Fruit fly (Drosophila melanogaster): ENCODE data around the gene CG7573.

Gene CG7573

dm6 chr3L:11322148-11323093 is 10.9 kb downstream of the CG7573 start (continued):
- TF ChIP-seq CG14860 (GFP tag; IDR thresholded peaks at IDR 0.05; ENCODE audit: partially characterized antibody) (no peak), twi (tag; optimal IDR thresholded peaks at IDR 0.05) (no peak), Opbp (GFP tag; IDR thresholded peaks at IDR 0.05; ENCODE audit: partially characterized antibody) (no peak), trem (tag; optimal IDR thresholded peaks at IDR 0.05) (no peak), NC2β (GFP tag; optimal IDR thresholded peaks at IDR 0.05) (no peak), Deaf1 (tag; optimal IDR thresholded peaks at IDR 0.05) (no peak), Xbp1 (GFP tag; optimal IDR thresholded peaks at IDR 0.05) (no peak), Hsf (GFP tag; optimal IDR thresholded peaks at IDR 0.05) (no peak), CG7357 (GFP tag; IDR thresholded peaks at IDR 0.05) (no peak), Side (GFP tag; optimal IDR thresholded peaks at IDR 0.05) (no peak), Meics (GFP tag; optimal IDR thresholded peaks at IDR 0.05) (peak; percentile 5), oc (tag; optimal IDR thresholded peaks at IDR 0.05) (no peak), CG31388 (GFP tag; optimal IDR thresholded peaks at IDR 0.05) (no peak), nerfin-2 (GFP tag; IDR thresholded peaks at IDR 0.05; ENCODE audit: partially characterized antibody) (no peak), Sry-δ (GFP tag; optimal IDR thresholded peaks at IDR 0.05) (no peak), inv (GFP tag; IDR thresholded peaks at IDR 0.05; ENCODE audit: partially characterized antibody) (no peak), gsb-n (tag; optimal IDR thresholded peaks at IDR 0.05) (no peak), CG18599 (GFP tag; optimal IDR thresholded peaks at IDR 0.05) (peak; percentile 41), CG12219 (GFP tag; optimal IDR thresholded peaks at IDR 0.05) (no peak), CG8478 (optimal IDR thresholded peaks at IDR 0.05) (no peak), Dbx (GFP tag; IDR thresholded peaks at IDR 0.05) (no peak), dimm (GFP tag; IDR thresholded peaks at IDR 0.05) (no peak), lbe (GFP tag; optimal IDR thresholded peaks at IDR 0.05) (no peak), HLH3B (GFP tag; IDR thresholded peaks at IDR 0.05) (no peak), CG2120 (GFP tag; optimal IDR thresholded peaks at IDR 0.05) (peak; percentile 61), CG6175 (GFP tag; IDR thresholded peaks at IDR 0.05) (peak; percentile 40; the same call in 2 of the 3 replicates), Poxn (GFP tag; IDR thresholded peaks at IDR 0.05) (no peak), zfh2 (GFP tag; optimal IDR thresholded peaks at IDR 0.05) (peak; percentile 28), ATbp (GFP tag; optimal IDR thresholded peaks at IDR 0.05) (no peak), CG10209 (GFP tag; optimal IDR thresholded peaks at IDR 0.05) (peak; percentile 9), grau (tag; optimal IDR thresholded peaks at IDR 0.05) (peak; percentile 86), Nf-YB (GFP tag; optimal IDR thresholded peaks at IDR 0.05) (no peak), CG7556 (GFP tag; optimal IDR thresholded peaks at IDR 0.05) (peak; percentile 29), HLH4C (GFP tag; IDR thresholded peaks at IDR 0.05; ENCODE audit: partially characterized antibody) (no peak), slbo (GFP tag; IDR thresholded peaks at IDR 0.05) (peak; percentile 42), sd (tag; optimal IDR thresholded peaks at IDR 0.05) (peak; percentile 32), CG10654 (GFP tag; optimal IDR thresholded peaks at IDR 0.05) (no peak), Bteb2 (GFP tag; optimal IDR thresholded peaks at IDR 0.05) (no peak), pnt (GFP tag; optimal IDR thresholded peaks at IDR 0.05) (no peak), emc (GFP tag; optimal IDR thresholded peaks at IDR 0.05) (no peak), CG10274 (GFP tag; optimal IDR thresholded peaks at IDR 0.05) (no peak), CG12236 (GFP tag; optimal IDR thresholded peaks at IDR 0.05) (no peak), CG2889 (GFP tag; IDR thresholded peaks at IDR 0.05) (0 out of 3 replicates have a peak, but pooled peaks have one; percentile 11)

All from whole organism, embryonic.